Fruit fly (Drosophila melanogaster): Measurements from ENCODE around the gene Ipp.

Gene Ipp

DNA sequence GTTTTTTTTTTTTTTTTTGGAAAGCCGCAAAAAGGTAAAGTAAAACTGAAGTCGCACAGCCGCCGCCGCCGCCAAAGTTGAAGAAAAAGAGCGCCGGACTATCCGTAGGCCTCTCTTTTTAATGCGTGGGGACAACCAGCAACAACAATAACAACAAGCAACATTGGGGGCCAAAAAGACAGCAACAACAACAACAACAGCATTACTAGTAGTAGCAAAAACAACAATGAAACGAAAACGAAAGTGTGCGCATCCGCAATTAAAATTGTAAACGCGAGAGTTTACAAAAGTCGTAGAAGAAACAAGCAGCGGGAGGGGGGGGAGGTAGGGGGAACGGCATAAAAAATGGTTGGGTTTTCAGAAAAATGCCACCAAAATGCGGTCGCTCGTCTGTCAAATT lies 37.3 kb downstream of the Ipp start:
- no peak for TF ChIP-seq Dll (optimal IDR thresholded peaks at IDR 0.05)
- TF ChIP-seq CG8478 (optimal IDR thresholded peaks at IDR 0.05) = no peak
- TF ChIP-seq EcR (GFP tag; optimal IDR thresholded peaks at IDR 0.05) = no peak
- no peak for TF ChIP-seq psq (optimal IDR thresholded peaks at IDR 0.05)
- no peak for TF ChIP-seq pan (optimal IDR thresholded peaks at IDR 0.05)
- no peak for TF ChIP-seq usp (GFP tag; optimal IDR thresholded peaks at IDR 0.05)

DNA sequence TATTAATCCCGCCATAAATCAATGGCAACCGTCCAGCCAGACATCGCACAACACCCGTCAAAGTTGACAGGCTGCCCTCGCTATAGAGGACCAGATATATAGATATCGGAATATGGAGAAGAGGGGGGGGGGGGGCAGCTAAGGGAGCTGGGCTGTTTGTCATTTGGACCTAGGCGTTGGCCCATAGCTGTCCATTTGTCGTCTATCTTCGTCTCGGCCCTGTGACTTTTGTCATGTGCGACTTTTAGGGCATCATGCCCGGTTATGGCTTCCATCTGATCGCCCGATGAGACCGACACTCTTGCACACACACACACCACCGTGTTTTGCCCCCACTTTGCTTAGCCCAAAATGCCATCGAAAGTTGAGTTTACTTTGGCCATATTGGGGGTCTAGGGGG lies 39.2 kb downstream of the Ipp start:
- no peak for TF ChIP-seq EcR (GFP tag; optimal IDR thresholded peaks at IDR 0.05)
- no peak for TF ChIP-seq usp (GFP tag; optimal IDR thresholded peaks at IDR 0.05)
- TF ChIP-seq pan (optimal IDR thresholded peaks at IDR 0.05) = no peak
- no peak for TF ChIP-seq CG8478 (optimal IDR thresholded peaks at IDR 0.05)
- no peak for TF ChIP-seq psq (optimal IDR thresholded peaks at IDR 0.05)
- no peak for TF ChIP-seq Dll (optimal IDR thresholded peaks at IDR 0.05)

DNA sequence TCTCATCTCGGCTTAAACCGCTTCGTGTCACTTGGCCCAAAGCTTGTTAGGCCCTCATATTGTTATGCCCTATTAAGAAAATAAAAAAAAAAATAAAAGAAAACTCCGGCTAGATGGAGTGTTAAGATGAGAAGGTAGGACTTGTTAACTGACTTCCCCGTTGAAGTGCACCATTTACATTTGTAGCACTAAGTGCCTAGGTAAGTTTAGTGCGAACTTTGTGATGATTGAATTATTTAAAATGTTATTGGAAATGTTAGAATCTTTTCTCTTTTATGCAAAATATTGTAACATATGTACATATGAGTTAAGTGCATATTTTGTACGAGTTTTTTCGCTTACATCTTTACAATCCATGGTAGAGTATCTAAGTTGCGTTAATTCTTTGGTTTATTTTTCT lies 39.6 kb downstream of the Ipp start:
- TF ChIP-seq usp (GFP tag; optimal IDR thresholded peaks at IDR 0.05) = no peak
- no peak for TF ChIP-seq EcR (GFP tag; optimal IDR thresholded peaks at IDR 0.05)
- TF ChIP-seq pan (optimal IDR thresholded peaks at IDR 0.05) = no peak
- TF ChIP-seq Dll (optimal IDR thresholded peaks at IDR 0.05) = no peak
- no peak for TF ChIP-seq CG8478 (optimal IDR thresholded peaks at IDR 0.05)
- TF ChIP-seq psq (optimal IDR thresholded peaks at IDR 0.05) = no peak

DNA sequence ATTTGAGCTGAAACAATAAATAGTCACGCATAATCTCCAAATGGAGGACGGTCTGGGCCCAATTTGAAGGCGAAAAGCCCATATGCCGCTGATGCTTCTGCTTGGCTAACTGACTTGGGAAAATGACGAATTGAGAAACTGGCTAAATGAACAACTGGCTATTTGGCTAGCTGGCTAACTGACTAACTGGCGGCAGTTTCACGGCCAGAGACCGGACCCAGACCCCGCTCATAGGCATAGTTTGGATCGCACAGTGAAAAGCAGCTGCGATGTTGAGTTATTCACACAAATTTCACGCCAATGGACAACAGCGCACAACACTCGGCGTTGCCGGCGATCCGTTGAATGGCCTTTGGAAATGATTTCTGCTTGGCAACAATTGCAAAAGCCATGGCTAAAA lies 40.0 kb downstream of the Ipp start:
- TF ChIP-seq pan (optimal IDR thresholded peaks at IDR 0.05) (no peak), CG8478 (optimal IDR thresholded peaks at IDR 0.05) (no peak), EcR (GFP tag; optimal IDR thresholded peaks at IDR 0.05) (no peak), Dll (optimal IDR thresholded peaks at IDR 0.05) (no peak), psq (optimal IDR thresholded peaks at IDR 0.05) (no peak), usp (GFP tag; optimal IDR thresholded peaks at IDR 0.05) (no peak)

DNA sequence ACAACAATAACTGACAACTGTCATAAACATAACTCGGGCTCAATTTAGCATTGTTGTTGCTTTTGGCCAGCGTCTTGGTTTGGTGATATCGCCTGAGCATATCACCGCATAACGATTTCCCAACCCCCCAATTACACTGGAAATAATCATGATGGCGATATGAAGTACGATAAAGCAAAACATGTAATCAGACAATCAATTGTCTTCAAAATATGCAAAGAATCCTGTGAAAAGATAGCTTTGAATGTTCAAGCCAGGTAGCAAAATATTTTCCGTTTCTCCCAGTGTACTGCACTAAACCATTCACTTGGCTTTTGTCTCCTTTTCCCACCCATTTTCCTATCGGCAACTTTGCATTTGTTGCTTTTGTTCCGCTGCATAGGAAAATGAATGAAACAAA lies 40.9 kb downstream of the Ipp start:
- no peak for TF ChIP-seq usp (GFP tag; optimal IDR thresholded peaks at IDR 0.05)
- no peak for TF ChIP-seq psq (optimal IDR thresholded peaks at IDR 0.05)
- no peak for TF ChIP-seq CG8478 (optimal IDR thresholded peaks at IDR 0.05)
- no peak for TF ChIP-seq Dll (optimal IDR thresholded peaks at IDR 0.05)

DNA sequence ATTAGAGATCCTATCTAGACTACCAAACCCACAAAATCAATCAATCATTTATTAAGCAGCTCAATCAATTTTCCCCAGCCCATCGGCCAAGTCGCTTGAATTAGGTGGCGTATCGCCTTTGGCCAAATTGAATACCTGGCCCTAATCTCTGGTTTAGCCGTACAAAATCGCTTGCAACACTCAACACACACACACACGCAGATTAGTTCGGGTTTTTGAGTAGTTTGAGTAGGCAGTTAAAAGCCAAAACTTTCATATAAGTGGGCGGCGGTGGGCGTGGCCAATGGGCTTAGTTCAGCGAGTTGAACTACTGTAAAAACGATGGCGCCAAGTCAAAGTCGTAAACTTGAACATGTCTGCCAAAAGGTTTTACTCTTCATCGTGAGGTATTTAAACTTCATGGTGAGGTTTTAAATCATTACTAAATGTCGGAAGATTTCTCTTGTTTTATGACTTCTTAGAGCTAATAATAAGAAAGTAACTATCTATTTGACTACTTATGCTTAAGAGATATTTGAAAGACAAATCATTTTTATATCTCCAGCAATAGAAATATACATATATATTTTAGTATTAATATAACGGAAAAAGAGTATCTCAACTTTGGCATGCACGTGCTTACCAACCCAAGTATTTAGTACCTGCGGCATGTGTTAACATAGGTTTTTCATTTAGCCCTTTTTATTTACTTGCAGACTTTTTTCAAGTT lies 42.8 kb downstream of the Ipp start:
- TF ChIP-seq EcR (GFP tag; optimal IDR thresholded peaks at IDR 0.05) (no peak), Dll (optimal IDR thresholded peaks at IDR 0.05) (no peak), psq (optimal IDR thresholded peaks at IDR 0.05) (no peak), pan (optimal IDR thresholded peaks at IDR 0.05) (no peak), usp (GFP tag; optimal IDR thresholded peaks at IDR 0.05) (no peak), CG8478 (optimal IDR thresholded peaks at IDR 0.05) (no peak)

DNA sequence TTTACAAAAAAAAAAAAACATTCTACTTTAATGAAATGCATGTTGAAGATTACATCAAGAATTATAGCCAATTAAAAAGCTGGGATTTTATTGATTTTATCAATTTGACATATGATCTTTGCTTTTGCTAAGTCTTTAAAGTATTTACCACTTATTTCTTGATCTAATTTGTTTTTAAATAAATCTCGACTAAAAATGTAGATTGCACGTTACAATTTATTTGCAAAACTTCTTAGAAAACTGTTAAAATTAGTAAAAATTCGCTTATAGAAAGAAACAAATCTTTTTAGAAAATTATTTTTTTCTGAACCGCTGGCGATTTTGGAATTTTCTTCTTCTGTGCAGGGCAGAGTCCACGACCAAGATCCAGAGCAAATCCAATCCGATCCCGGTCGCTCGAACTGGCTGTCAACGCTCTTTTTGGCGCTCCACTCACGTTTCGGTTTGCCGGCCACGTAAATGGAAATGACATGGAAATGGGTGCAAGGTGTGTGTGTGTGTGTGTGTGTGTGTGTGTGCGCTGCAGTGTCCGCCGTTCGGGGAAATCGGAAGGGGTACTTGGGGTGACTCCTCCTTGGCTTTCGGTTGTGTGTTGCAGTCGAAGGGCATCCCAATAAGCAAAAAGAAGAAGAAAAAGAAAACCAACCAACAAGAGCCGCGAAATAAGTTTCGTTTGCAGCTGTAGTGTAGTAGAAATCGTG lies 43.7 kb downstream of the Ipp start:
- TF ChIP-seq Dll (optimal IDR thresholded peaks at IDR 0.05) (no peak), psq (optimal IDR thresholded peaks at IDR 0.05) (no peak), CG8478 (optimal IDR thresholded peaks at IDR 0.05) (no peak), EcR (GFP tag; optimal IDR thresholded peaks at IDR 0.05) (no peak), usp (GFP tag; optimal IDR thresholded peaks at IDR 0.05) (no peak), pan (optimal IDR thresholded peaks at IDR 0.05) (no peak)

DNA sequence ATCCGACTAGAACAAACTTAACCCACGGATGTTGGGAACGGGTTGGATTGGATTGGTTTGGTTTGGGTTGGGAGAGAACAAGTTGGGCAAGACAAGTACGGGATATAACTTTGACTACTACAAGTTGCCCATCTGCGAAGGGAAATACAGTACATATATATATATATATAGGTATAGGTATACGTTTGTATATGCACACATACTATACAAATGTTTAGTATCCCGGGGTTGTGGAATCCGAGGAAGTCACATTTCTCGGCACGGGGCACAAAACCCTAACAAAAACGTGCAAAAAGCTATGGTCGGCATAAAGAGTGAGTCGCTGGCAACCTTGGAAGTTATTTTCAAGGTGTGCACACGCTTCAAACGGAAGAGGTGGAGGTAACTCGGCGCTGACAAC lies 45.3 kb downstream of the Ipp start:
- TF ChIP-seq EcR (GFP tag; optimal IDR thresholded peaks at IDR 0.05) (no peak), usp (GFP tag; optimal IDR thresholded peaks at IDR 0.05) (no peak), Dll (optimal IDR thresholded peaks at IDR 0.05) (no peak), pan (optimal IDR thresholded peaks at IDR 0.05) (no peak), CG8478 (optimal IDR thresholded peaks at IDR 0.05) (no peak), psq (optimal IDR thresholded peaks at IDR 0.05) (no peak)

DNA sequence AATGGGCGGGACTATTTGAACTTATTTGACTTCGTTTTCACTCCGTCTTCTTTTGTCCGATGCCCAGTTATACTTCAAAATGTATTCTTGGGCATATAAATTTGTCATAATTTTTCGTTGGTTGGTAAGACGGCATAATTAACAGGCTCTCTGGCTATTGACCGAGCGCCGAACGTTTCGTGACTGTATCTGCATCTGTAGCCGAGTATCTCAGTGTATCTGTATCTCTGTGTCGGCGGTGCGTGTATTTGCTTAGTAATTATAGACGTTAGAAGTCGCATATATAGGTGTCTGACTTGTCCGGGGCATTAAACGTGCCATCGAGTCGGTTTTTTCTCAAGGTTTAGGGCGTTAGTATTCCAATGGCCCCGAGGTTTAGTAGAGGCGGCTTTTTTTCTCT lies 46.6 kb downstream of the Ipp start:
- no peak for TF ChIP-seq CG8478 (optimal IDR thresholded peaks at IDR 0.05)

DNA sequence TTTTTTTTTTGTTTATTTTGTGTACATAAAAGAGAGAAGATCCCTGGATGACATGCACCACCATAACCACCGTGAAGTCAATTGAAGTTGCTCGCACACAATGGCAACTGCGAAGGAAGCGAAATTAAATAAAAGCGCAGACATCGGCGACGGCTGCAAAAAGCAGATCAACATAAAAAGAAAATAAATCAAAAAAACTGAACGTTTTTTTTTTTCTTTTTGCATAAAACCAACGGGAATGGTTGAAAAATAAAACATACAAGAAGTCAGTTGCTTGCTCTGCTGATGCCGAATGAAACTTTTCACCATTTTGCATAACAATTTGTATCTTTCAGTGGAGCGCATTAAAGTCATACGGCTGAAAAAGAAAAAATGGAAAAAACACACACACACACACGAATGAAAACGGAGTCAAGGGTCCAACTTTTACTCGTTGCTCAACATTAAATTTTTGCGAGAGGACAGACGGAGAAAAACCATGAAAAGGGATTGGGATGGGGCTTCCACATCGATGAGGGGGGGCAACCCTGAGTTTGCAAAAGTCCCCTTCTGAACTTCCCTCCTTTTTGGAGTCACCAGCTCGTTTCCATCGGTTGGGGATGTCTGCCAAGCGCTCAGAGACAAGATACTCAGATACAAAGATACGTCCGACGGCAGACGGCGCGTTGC lies 47.8 kb downstream of the Ipp start:
- TF ChIP-seq pan (optimal IDR thresholded peaks at IDR 0.05) (no peak), EcR (GFP tag; optimal IDR thresholded peaks at IDR 0.05) (peak in 1 of 2 experiments; percentile 2), CG8478 (optimal IDR thresholded peaks at IDR 0.05) (no peak), Dll (optimal IDR thresholded peaks at IDR 0.05) (no peak), psq (optimal IDR thresholded peaks at IDR 0.05) (no peak), usp (GFP tag; optimal IDR thresholded peaks at IDR 0.05) (no peak)

DNA sequence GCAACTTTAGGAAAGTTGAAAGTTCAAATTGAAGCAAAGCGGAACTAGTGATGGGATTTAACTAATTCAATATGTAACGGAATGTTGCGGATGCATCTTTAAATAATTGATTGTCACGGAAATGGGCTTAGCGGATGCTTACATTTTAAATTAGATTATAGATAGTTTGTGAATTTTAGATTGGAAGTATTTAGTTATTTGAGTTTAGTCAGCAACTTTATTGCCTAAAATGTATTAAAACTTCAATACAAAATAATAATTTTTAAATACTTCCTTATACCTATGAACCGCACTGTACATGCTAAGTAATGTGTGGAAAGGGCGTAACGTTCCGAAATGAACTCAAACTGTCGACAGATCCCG lies 48.3 kb downstream of the Ipp start:
- TF ChIP-seq pan (optimal IDR thresholded peaks at IDR 0.05) = no peak
- no peak for TF ChIP-seq CG8478 (optimal IDR thresholded peaks at IDR 0.05)
- no peak for TF ChIP-seq Dll (optimal IDR thresholded peaks at IDR 0.05)
- TF ChIP-seq EcR (GFP tag; optimal IDR thresholded peaks at IDR 0.05) = no peak
- no peak for TF ChIP-seq usp (GFP tag; optimal IDR thresholded peaks at IDR 0.05)
- no peak for TF ChIP-seq psq (optimal IDR thresholded peaks at IDR 0.05)

DNA sequence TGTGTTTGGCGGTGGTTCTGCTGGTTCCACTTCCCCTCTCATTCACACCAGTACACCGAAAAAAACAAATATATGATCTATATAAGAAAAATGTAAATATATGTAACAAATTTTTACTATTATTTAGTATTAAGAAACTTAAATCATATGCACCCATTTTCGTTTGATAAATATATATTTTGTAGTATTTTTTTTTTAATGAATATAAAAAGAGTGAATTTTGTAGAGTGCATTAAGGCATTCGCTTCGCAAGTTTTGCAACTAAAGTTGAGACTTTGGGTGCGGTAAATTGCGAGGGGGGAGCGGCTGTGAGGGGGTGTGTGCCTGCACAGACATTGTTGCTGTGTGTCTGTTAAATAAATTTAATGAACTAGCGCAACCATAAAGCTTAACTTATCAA lies 49.0 kb downstream of the Ipp start:
- TF ChIP-seq Dll (optimal IDR thresholded peaks at IDR 0.05) = no peak
- no peak for TF ChIP-seq usp (GFP tag; optimal IDR thresholded peaks at IDR 0.05)
- TF ChIP-seq EcR (GFP tag; optimal IDR thresholded peaks at IDR 0.05) = no peak
- TF ChIP-seq pan (optimal IDR thresholded peaks at IDR 0.05) = no peak
- TF ChIP-seq psq (optimal IDR thresholded peaks at IDR 0.05) = no peak
